Worm (Caenorhabditis elegans) whole organism, early embryonic: ENCODE measurements around the gene T10G3.3.
A peak's percentile ranks its signal among the peaks of the same experiment; 100 is the strongest.

Source experiments
- B0310.2 ChIP-seq: sonication (generic microtip); optimal IDR thresholded peaks from 2 replicates; lab custom pipeline; 2016; ENCODE audit warnings: mild to moderate bottlenecking, missing genetic modification characterization, missing compliant biosample characterization
- F13C5.2 ChIP-seq: sonication (generic microtip); optimal IDR thresholded peaks from 2 replicates; lab custom pipeline; 2017; ENCODE audit warnings: mild to moderate bottlenecking, missing genetic modification characterization, inconsistent platforms, missing compliant biosample characterization
- aly-1 ChIP-seq: sonication (generic microtip); optimal IDR thresholded peaks from 2 replicates; lab custom pipeline; 2016; ENCODE audit warnings: missing genetic modification characterization, missing compliant biosample characterization
- ama-1 ChIP-seq: fragments of 150-350 bp; optimal IDR thresholded peaks from 2 replicates; lab custom pipeline; 2014
- ceh-13 ChIP-seq: fragments of 200-800 bp; sonication (Bioruptor generic); optimal IDR thresholded peaks from 2 replicates; lab custom pipeline; 2018; ENCODE audit warnings: mild to moderate bottlenecking, missing genetic modification characterization, missing compliant biosample characterization
- ceh-36 ChIP-seq: sonication (generic microtip); optimal IDR thresholded peaks from 2 replicates; lab custom pipeline; 2016; ENCODE audit warnings: missing genetic modification characterization, inconsistent platforms, missing compliant biosample characterization
- ets-7 ChIP-seq: sonication (generic microtip); optimal IDR thresholded peaks from 2 replicates; lab custom pipeline; 2016; ENCODE audit warnings: missing genotype, missing genetic modification characterization, missing compliant biosample characterization
- flt-1 ChIP-seq: fragments of 200-800 bp; sonication (Bioruptor generic); IDR thresholded peaks from 2 replicates; pipeline ENCODE4 v1.3.6; 2022; ENCODE audit warnings: missing genetic modification characterization, missing compliant biosample characterization
- hmbx-1 ChIP-seq: sonication (generic microtip); optimal IDR thresholded peaks from 2 replicates; lab custom pipeline; 2016; ENCODE audit warnings: mild to moderate bottlenecking, missing genetic modification characterization, missing compliant biosample characterization
- hmg-4 ChIP-seq: fragments of 200-800 bp; sonication (Bioruptor generic); optimal IDR thresholded peaks from 2 replicates; lab custom pipeline; 2018; ENCODE audit warnings: mild to moderate bottlenecking, missing genetic modification characterization, missing compliant biosample characterization
- hnd-1 ChIP-seq: sonication (generic microtip); optimal IDR thresholded peaks from 2 replicates; lab custom pipeline; 2016; ENCODE audit warnings: missing genetic modification characterization, missing compliant biosample characterization
- pes-1 ChIP-seq: fragments of 200-800 bp; sonication (Bioruptor generic); IDR thresholded peaks from 2 replicates; pipeline ENCODE4 v1.3.6; 2022; ENCODE audit warnings: missing genetic modification reagents, missing genetic modification characterization, missing compliant biosample characterization
- scrt-1 ChIP-seq: fragments of 200-800 bp; sonication (Bioruptor generic); IDR thresholded peaks from 2 replicates; pipeline ENCODE4 v1.3.6; 2022; ENCODE audit warnings: missing genetic modification characterization, missing compliant biosample characterization
- sea-1 ChIP-seq: fragments of 200-800 bp; sonication (Bioruptor generic); conservative IDR thresholded peaks from 2 replicates; pipeline ENCODE4 v1.3.6; 2022; ENCODE audit warnings: missing genetic modification characterization, missing compliant biosample characterization
- tbx-11 ChIP-seq: fragments of 200-800 bp; sonication (Bioruptor generic); IDR thresholded peaks from 2 replicates; pipeline ENCODE4 v1.3.6; 2022; ENCODE audit warnings: missing genetic modification characterization, missing compliant biosample characterization
- tbx-37 ChIP-seq: fragments of 200-800 bp; sonication (Bioruptor generic); conservative IDR thresholded peaks from 2 replicates; pipeline ENCODE4 v1.3.6; 2022; ENCODE audit warnings: missing genetic modification reagents, missing genetic modification characterization, missing compliant biosample characterization
- tra-4 ChIP-seq: sonication (generic microtip); optimal IDR thresholded peaks from 2 replicates; lab custom pipeline; 2017; ENCODE audit warnings: missing genetic modification characterization, missing compliant biosample characterization

The T10G3.3 gene

ce11 chrV:13476350-13476749, 13.6 kb downstream of the T10G3.3 start, which contains the start of gene T10G3.8:
Gene T10G3.8, minus strand, starts transcription at chrV:13476450.
- TF ChIP-seq tbx-37 (GFP tag; lab: Robert Waterston, UW) (no peak), ama-1 (no peak), flt-1 (GFP tag; lab: Robert Waterston, UW) (no peak), pes-1 (GFP tag; lab: Robert Waterston, UW) (no peak), hmbx-1 (tag; lab: Kevin White, UChicago) (no peak), sea-1 (GFP tag; lab: Robert Waterston, UW) (no peak), ets-7 (tag; lab: Kevin White, UChicago) (no peak), ceh-13 (GFP tag; lab: Kevin White, UChicago) (no peak), hnd-1 (tag; lab: Kevin White, UChicago) (no peak), B0310.2 (tag; lab: Kevin White, UChicago) (no peak), ceh-36 (tag; lab: Kevin White, UChicago) (no peak), tra-4 (tag; lab: Kevin White, UChicago) (no peak), hmg-4 (GFP tag; lab: Kevin White, UChicago) (no peak), tbx-11 (GFP tag; lab: Robert Waterston, UW) (no peak), scrt-1 (GFP tag; lab: Robert Waterston, UW) (no peak), F13C5.2 (no peak), aly-1 (tag; lab: Kevin White, UChicago) (no peak)

ce11 chrV:13473467-13473866, 16.5 kb downstream of the T10G3.3 start, which contains the start of gene T10G3.1:
Gene T10G3.1, minus strand, starts transcription at chrV:13473679.
- TF ChIP-seq ceh-13 (GFP tag; lab: Kevin White, UChicago), result no peak
- TF ChIP-seq ceh-36 (tag; lab: Kevin White, UChicago), result no peak
- TF ChIP-seq aly-1 (tag; lab: Kevin White, UChicago), result no peak
- no peak for TF ChIP-seq hmg-4 (GFP tag; lab: Kevin White, UChicago)
- TF ChIP-seq hnd-1 (tag; lab: Kevin White, UChicago), result no peak
- no peak for TF ChIP-seq tbx-11 (GFP tag; lab: Robert Waterston, UW)
- no peak for TF ChIP-seq ama-1

- no peak for TF ChIP-seq aly-1 (tag; lab: Kevin White, UChicago)
- TF ChIP-seq ceh-13 (GFP tag; lab: Kevin White, UChicago), result no peak
- no peak for TF ChIP-seq sea-1 (GFP tag; lab: Robert Waterston, UW)
- TF ChIP-seq F13C5.2, result no peak
- TF ChIP-seq hmbx-1 (tag; lab: Kevin White, UChicago), result no peak
- no peak for TF ChIP-seq hnd-1 (tag; lab: Kevin White, UChicago)
- TF ChIP-seq tbx-37 (GFP tag; lab: Robert Waterston, UW), result no peak
- TF ChIP-seq ceh-36 (tag; lab: Kevin White, UChicago), result no peak
- no peak for TF ChIP-seq hmg-4 (GFP tag; lab: Kevin White, UChicago)
- no peak for TF ChIP-seq ama-1
- no peak for TF ChIP-seq ets-7 (tag; lab: Kevin White, UChicago)
- no peak for TF ChIP-seq scrt-1 (GFP tag; lab: Robert Waterston, UW)
- no peak for TF ChIP-seq pes-1 (GFP tag; lab: Robert Waterston, UW)
- TF ChIP-seq flt-1 (GFP tag; lab: Robert Waterston, UW), result no peak
Observed at ce11 chrV:13472062-13472461, 17.9 kb downstream of the T10G3.3 start.

DNA sequence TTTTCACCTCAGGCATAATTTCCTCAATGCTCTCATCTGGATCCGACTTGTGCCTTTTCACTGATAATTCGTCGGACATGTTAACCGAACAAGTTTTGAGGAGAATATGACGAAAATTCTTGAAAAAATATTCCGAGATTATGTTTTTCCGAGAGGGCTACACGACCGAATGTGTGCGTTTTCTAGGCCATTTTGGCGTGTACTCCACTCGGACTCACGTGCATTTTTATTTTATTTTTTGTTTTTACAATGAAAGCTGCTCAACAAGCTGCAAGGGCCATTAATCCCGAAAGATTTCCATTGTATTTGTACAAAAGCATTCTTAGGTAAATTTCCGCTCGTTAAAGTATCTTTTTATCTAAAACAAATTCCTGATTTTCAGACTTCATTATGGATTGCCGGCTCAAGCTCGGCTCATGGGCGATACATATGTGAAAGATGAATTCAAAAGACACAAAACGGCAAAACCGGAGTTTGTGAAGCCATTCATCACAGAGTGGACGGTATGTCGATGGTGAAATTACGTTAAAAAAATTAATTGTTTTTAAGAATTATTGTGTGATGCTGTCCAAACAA, 21.7 kb downstream of the T10G3.3 start, which contains the start of the genes F25H9.6 and F25H9.7:
TSS of gene F25H9.6 (minus strand) at position 172 of the 576 bp plus-strand sequence.
TSS of gene F25H9.7 (plus strand) at position 187 of the 576 bp plus-strand sequence.
- peak; percentile 89 for TF ChIP-seq tbx-37 (GFP tag; lab: Robert Waterston, UW)
- TF ChIP-seq tbx-11 (GFP tag; lab: Robert Waterston, UW), result 0 out of 2 replicates have a peak, but pooled peaks have one; percentile 17
- peak; percentile 64 for TF ChIP-seq F13C5.2
- TF ChIP-seq hmg-4 (GFP tag; lab: Kevin White, UChicago), result no peak
- no peak for TF ChIP-seq ceh-13 (GFP tag; lab: Kevin White, UChicago)
- no peak for TF ChIP-seq tra-4 (tag; lab: Kevin White, UChicago)
- TF ChIP-seq sea-1 (GFP tag; lab: Robert Waterston, UW), result no peak
- no peak for TF ChIP-seq hmbx-1 (tag; lab: Kevin White, UChicago)
- TF ChIP-seq B0310.2 (tag; lab: Kevin White, UChicago), result no peak
- no peak for TF ChIP-seq ceh-36 (tag; lab: Kevin White, UChicago)
- TF ChIP-seq ama-1, result no peak
- no peak for TF ChIP-seq aly-1 (tag; lab: Kevin White, UChicago)
- peak; percentile 37 for TF ChIP-seq ets-7 (tag; lab: Kevin White, UChicago)
- TF ChIP-seq flt-1 (GFP tag; lab: Robert Waterston, UW), result peak; percentile 58
- TF ChIP-seq hnd-1 (tag; lab: Kevin White, UChicago), result peak; percentile 7
- 0 out of 2 replicates have a peak, but pooled peaks have one; percentile 32 for TF ChIP-seq scrt-1 (GFP tag; lab: Robert Waterston, UW)
- TF ChIP-seq pes-1 (GFP tag; lab: Robert Waterston, UW), result peak; percentile 72

DNA sequence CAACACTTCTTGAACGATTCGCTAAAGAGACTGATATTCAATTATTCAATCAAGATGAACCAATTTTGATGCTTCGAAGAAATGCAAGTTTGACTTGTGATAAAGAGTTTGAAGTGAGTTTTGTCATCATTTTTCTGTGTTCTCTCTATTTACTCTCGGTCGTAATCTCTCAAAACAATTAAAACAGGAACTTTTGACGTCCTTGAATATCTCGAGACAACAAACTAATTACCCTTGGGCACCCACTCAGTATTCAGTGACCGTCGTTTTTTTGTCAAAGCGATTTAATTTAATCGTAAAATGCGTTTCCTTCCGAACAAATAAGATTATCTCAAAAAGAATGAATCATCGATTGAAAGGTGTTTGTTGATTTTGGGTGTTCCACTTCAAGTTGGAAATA, 25.9 kb downstream of the T10G3.3 start:
- TF ChIP-seq tra-4 (tag; lab: Kevin White, UChicago), result no peak

ce11 chrV:13462974-13463373, 27.0 kb downstream of the T10G3.3 start, which contains the start of gene frm-10:
Gene frm-10, plus strand, starts transcription at chrV:13463207.
- no peak for TF ChIP-seq tbx-37 (GFP tag; lab: Robert Waterston, UW)
- TF ChIP-seq ama-1, result no peak
- no peak for TF ChIP-seq ets-7 (tag; lab: Kevin White, UChicago)
- TF ChIP-seq flt-1 (GFP tag; lab: Robert Waterston, UW), result no peak
- no peak for TF ChIP-seq F13C5.2
- TF ChIP-seq hmg-4 (GFP tag; lab: Kevin White, UChicago), result no peak
- no peak for TF ChIP-seq ceh-36 (tag; lab: Kevin White, UChicago)
- no peak for TF ChIP-seq hmbx-1 (tag; lab: Kevin White, UChicago)
- no peak for TF ChIP-seq pes-1 (GFP tag; lab: Robert Waterston, UW)
- no peak for TF ChIP-seq sea-1 (GFP tag; lab: Robert Waterston, UW)
- TF ChIP-seq B0310.2 (tag; lab: Kevin White, UChicago), result no peak
- TF ChIP-seq tra-4 (tag; lab: Kevin White, UChicago), result no peak
- no peak for TF ChIP-seq aly-1 (tag; lab: Kevin White, UChicago)
- no peak for TF ChIP-seq hnd-1 (tag; lab: Kevin White, UChicago)
- no peak for TF ChIP-seq tbx-11 (GFP tag; lab: Robert Waterston, UW)
- TF ChIP-seq scrt-1 (GFP tag; lab: Robert Waterston, UW), result no peak
- TF ChIP-seq ceh-13 (GFP tag; lab: Kevin White, UChicago), result no peak
